Worm (Caenorhabditis elegans) whole organism, mixed stage, embryonic: ENCODE measurements around the gene Y45F10C.1.
"Not testable (repeated sequence)": the region's sequence is repeated elsewhere in the genome, so short reads cannot be mapped to it uniquely, and the experiment has no call there.

Source experiments
- bed-3 ChIP-seq: fragments of 200-800 bp; sonication (Bioruptor generic); optimal IDR thresholded peaks from 3 replicates; lab custom pipeline; 2018; ENCODE audit warnings: mild to moderate bottlenecking, missing genetic modification characterization, moderate library complexity, missing compliant biosample characterization
- ceh-39 ChIP-seq: fragments of 150-350 bp; optimal IDR thresholded peaks from 2 replicates; lab custom pipeline; 2014; ENCODE audit warnings: missing biosample characterization, missing genetic modification characterization
- ceh-83 ChIP-seq: fragments of 200-800 bp; sonication (Bioruptor generic); optimal IDR thresholded peaks from 2 replicates; lab custom pipeline; 2018; ENCODE audit warnings: mild to moderate bottlenecking, missing genetic modification characterization, missing compliant biosample characterization
- cnd-1 ChIP-seq: fragments of 200-800 bp; sonication (Bioruptor generic); optimal IDR thresholded peaks from 2 replicates; lab custom pipeline; 2018; ENCODE audit warnings: mild to moderate bottlenecking, missing genetic modification characterization, missing compliant biosample characterization
- drap-1 ChIP-seq: fragments of 200-800 bp; sonication (Bioruptor generic); optimal IDR thresholded peaks from 3 replicates; lab custom pipeline; 2018; ENCODE audit warnings: mild to moderate bottlenecking, missing genetic modification characterization, missing compliant biosample characterization
- elt-1 ChIP-seq: sonication (generic microtip); optimal IDR thresholded peaks from 2 replicates; lab custom pipeline; 2017; ENCODE audit warnings: missing genetic modification characterization, mild to moderate bottlenecking, missing compliant biosample characterization, antibody characterized with exemption, moderate library complexity, borderline replicate concordance; ENCODE audit not compliant: insufficient read depth
- elt-3 ChIP-seq: fragments of 150-350 bp; optimal IDR thresholded peaks from 2 replicates; lab custom pipeline; 2014; ENCODE audit warnings: missing biosample characterization, missing genetic modification characterization
- ham-2 ChIP-seq: fragments of 200-800 bp; sonication (Bioruptor generic); optimal IDR thresholded peaks from 2 replicates; lab custom pipeline; 2018; ENCODE audit warnings: mild to moderate bottlenecking, missing genetic modification characterization, missing compliant biosample characterization
- hlh-1 ChIP-seq: fragments of 150-350 bp; optimal IDR thresholded peaks from 2 replicates; lab custom pipeline; 2014; ENCODE audit warnings: missing biosample characterization, missing genetic modification reagents, missing genetic modification characterization
- lin-13 ChIP-seq: fragments of 150-350 bp; optimal IDR thresholded peaks from 2 replicates; lab custom pipeline; 2014; ENCODE audit warnings: missing biosample characterization, missing genetic modification characterization
- lin-32 ChIP-seq: fragments of 200-800 bp; sonication (Bioruptor generic); optimal IDR thresholded peaks from 2 replicates; lab custom pipeline; 2018; ENCODE audit warnings: mild to moderate bottlenecking, missing genetic modification characterization, missing compliant biosample characterization
- lsy-2 ChIP-seq: fragments of 150-350 bp; optimal IDR thresholded peaks from 2 replicates; lab custom pipeline; 2014; ENCODE audit warnings: missing biosample characterization, missing genetic modification characterization
- mab-5 ChIP-seq: fragments of 150-350 bp; optimal IDR thresholded peaks from 2 replicates; lab custom pipeline; 2014; ENCODE audit warnings: missing biosample characterization, missing genetic modification characterization
- mls-2 ChIP-seq: sonication (generic microtip); optimal IDR thresholded peaks from 2 replicates; lab custom pipeline; 2016; ENCODE audit warnings: mild to moderate bottlenecking, missing genetic modification characterization, moderate library complexity, missing compliant biosample characterization
- nhr-12 ChIP-seq: fragments of 150-350 bp; optimal IDR thresholded peaks from 2 replicates; lab custom pipeline; 2014; ENCODE audit warnings: missing biosample characterization, missing genetic modification characterization
- nhr-2 ChIP-seq: fragments of 150-350 bp; optimal IDR thresholded peaks from 2 replicates; lab custom pipeline; 2014; ENCODE audit warnings: missing biosample characterization, missing genetic modification characterization
- nhr-28 ChIP-seq: fragments of 150-350 bp; optimal IDR thresholded peaks from 2 replicates; lab custom pipeline; 2014; ENCODE audit warnings: missing biosample characterization, missing genetic modification characterization
- nhr-76 ChIP-seq: sonication (generic microtip); optimal IDR thresholded peaks from 2 replicates; lab custom pipeline; 2017; ENCODE audit warnings: missing biosample characterization, missing genetic modification characterization
- pha-4 ChIP-seq: fragments of 150-350 bp; optimal IDR thresholded peaks from 2 replicates; lab custom pipeline; 2018; ENCODE audit warnings: missing biosample characterization, missing genetic modification reagents, missing genetic modification characterization
- snpc-4 ChIP-seq: fragments of 150-350 bp; optimal IDR thresholded peaks from 2 replicates; lab custom pipeline; 2014; ENCODE audit warnings: missing biosample characterization, missing genetic modification characterization
- sptf-1 ChIP-seq: sonication (generic microtip); optimal IDR thresholded peaks from 2 replicates; lab custom pipeline; 2017; ENCODE audit warnings: mild to moderate bottlenecking, missing genetic modification characterization, moderate library complexity, missing compliant biosample characterization
- tbx-8 ChIP-seq: fragments of 200-800 bp; sonication (Bioruptor generic); optimal IDR thresholded peaks from 2 replicates; lab custom pipeline; 2018; ENCODE audit warnings: mild to moderate bottlenecking, missing genetic modification characterization, moderate library complexity, missing compliant biosample characterization
- unc-120 ChIP-seq: sonication (generic microtip); optimal IDR thresholded peaks from 2 replicates; lab custom pipeline; 2017; ENCODE audit warnings: missing genetic modification characterization, missing compliant biosample characterization; ENCODE audit not compliant: poor library complexity, severe bottlenecking
- unc-62 ChIP-seq: fragments of 150-350 bp; optimal IDR thresholded peaks from 2 replicates; lab custom pipeline; 2014; ENCODE audit warnings: missing biosample characterization, missing genetic modification reagents, missing genetic modification characterization
- zip-8 ChIP-seq: fragments of 150-350 bp; optimal IDR thresholded peaks from 2 replicates; lab custom pipeline; 2014; ENCODE audit warnings: missing biosample characterization, missing genetic modification characterization
- ztf-11 ChIP-seq: fragments of 150-350 bp; optimal IDR thresholded peaks from 2 replicates; lab custom pipeline; 2014; ENCODE audit warnings: missing biosample characterization, missing genetic modification characterization

Y45F10C.1 gene

DNA sequence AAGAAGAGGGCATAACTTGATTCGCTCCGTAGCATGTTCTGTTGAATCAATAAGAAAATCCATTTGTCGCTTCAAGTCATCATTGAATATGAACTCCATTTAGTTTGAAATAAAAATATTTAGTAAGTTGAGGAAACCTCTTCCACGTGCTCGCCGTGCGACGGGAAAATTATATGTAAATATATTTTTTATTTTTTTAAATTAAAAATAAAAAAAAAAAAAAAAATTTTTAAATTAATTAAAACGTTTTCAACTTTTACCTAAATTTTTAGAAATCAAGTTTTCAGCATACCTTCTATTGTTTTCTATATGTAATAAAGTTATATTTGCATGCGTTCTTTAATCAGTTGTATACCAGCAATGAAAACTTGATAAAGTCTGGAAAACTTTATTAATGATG lies at the start of gene Y45F10C.1:
Y45F10C.1 (minus strand) TSS at position 101 of the 400 bp plus-strand sequence.
- not testable (repeated sequence) for TF ChIP-seq snpc-4 (tag; lab: Kevin White, UChicago); nhr-76; zip-8

- TF ChIP-seq nhr-2 (tag; lab: Kevin White, UChicago) (peak; percentile 36), pha-4 (tag; lab: Kevin White, UChicago) (no peak), unc-62 (GFP tag; lab: Kevin White, UChicago) (peak; percentile 65)
Measured at ce11 chrIV:13707894-13708293, 48.5 kb upstream of the Y45F10C.1 start.

- TF ChIP-seq unc-62 (GFP tag; lab: Kevin White, UChicago) = peak; percentile 100
- TF ChIP-seq ham-2 (GFP tag; lab: Kevin White, UChicago) = no peak
- peak; percentile 72 for TF ChIP-seq hlh-1
- TF ChIP-seq tbx-8 = peak; percentile 18
- TF ChIP-seq mls-2 = no peak
- peak; percentile 36 for TF ChIP-seq mab-5 (tag; lab: Kevin White, UChicago)
- TF ChIP-seq unc-120 (tag; lab: Kevin White, UChicago) = peak; percentile 42
- TF ChIP-seq elt-1 = peak; percentile 88
- peak; percentile 89 for TF ChIP-seq nhr-2 (tag; lab: Kevin White, UChicago)
Measured at ce11 chrIV:13703828-13704425, 44.6 kb upstream of the Y45F10C.1 start, which contains the start of gene tlp-1. Gene tlp-1, minus strand, starts transcription at chrIV:13704082.

DNA sequence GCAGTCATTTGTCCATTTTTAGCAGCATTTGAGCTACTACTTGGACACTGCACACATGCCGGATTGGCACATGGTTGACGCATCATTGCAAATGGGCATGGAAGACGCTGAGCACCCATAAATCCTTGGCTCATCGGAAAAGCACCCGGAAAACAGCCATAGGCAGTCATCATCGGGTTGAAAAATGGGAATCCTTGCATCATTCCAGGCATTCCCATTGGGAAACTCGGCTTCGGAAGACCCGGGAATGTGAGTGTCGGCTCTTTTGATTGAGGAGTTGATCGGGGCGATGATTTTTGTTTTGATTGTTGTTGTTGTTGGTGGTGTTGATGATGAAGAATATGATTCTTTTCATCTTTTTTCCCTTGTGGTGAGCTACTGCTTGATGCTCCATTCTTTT lies 43.3 kb upstream of the Y45F10C.1 start:
- TF ChIP-seq ceh-83 (no peak), snpc-4 (tag; lab: Kevin White, UChicago) (no peak), hlh-1 (no peak), lsy-2 (tag; lab: Kevin White, UChicago) (no peak), elt-3 (no peak), mab-5 (tag; lab: Kevin White, UChicago) (no peak), lin-32 (GFP tag; lab: Kevin White, UChicago) (no peak)

ce11 chrIV:13701472-13701871 lies 42.1 kb upstream of the Y45F10C.1 start:
- TF ChIP-seq cnd-1 (tag; lab: Kevin White, UChicago) (peak; percentile 6), bed-3 (no peak), nhr-2 (tag; lab: Kevin White, UChicago) (no peak)
- TF ChIP-seq, all 35 proteins: peak for 1

DNA sequence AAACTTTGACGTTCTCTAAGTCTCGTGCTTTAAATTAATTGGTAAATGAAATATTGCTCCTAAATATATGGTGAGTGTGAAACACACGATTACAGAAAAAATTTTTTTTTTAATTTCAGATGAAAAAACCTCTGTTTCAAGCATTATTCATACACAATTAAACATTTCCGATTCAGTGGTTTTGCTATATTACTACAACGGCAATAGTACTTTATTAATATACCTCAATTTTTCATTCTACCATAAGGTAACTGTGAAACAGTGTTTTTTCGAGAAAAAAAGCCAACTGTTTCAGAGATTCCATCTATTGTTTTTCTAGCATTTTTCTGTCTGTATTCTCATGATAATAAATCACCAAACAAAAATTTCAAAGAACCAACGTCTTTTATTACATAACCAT lies 41.5 kb upstream of the Y45F10C.1 start:
- TF ChIP-seq mls-2 (no peak), nhr-28 (no peak), drap-1 (no peak), nhr-76 (no peak), lsy-2 (tag; lab: Kevin White, UChicago) (no peak), sptf-1 (tag; lab: Kevin White, UChicago) (no peak), lin-32 (GFP tag; lab: Kevin White, UChicago) (no peak), ztf-11 (no peak), elt-3 (no peak), nhr-2 (tag; lab: Kevin White, UChicago) (no peak), bed-3 (no peak), nhr-12 (tag; lab: Kevin White, UChicago) (no peak), ceh-39 (tag; lab: Kevin White, UChicago) (no peak), mab-5 (tag; lab: Kevin White, UChicago) (no peak)

ce11 chrIV:13699384-13699788 lies 40.0 kb upstream of the Y45F10C.1 start:
- TF ChIP-seq nhr-2 (tag; lab: Kevin White, UChicago) = no peak
- TF ChIP-seq mab-5 (tag; lab: Kevin White, UChicago) = peak; percentile 56
- no peak for TF ChIP-seq lin-13 (tag; lab: Kevin White, UChicago)
- no peak for TF ChIP-seq ceh-39 (tag; lab: Kevin White, UChicago)
- TF ChIP-seq hlh-1 = no peak
- peak; percentile 41 for TF ChIP-seq unc-120 (tag; lab: Kevin White, UChicago)
- no peak for TF ChIP-seq pha-4 (tag; lab: Kevin White, UChicago)
- TF ChIP-seq zip-8 = no peak
- TF ChIP-seq bed-3 = no peak
- TF ChIP-seq unc-62 (GFP tag; lab: Kevin White, UChicago) = peak; percentile 98
- peak; percentile 87 for TF ChIP-seq elt-1
- TF ChIP-seq nhr-76 = no peak
